Fruit fly (Drosophila melanogaster) whole organism, prepupa: Measurements from ENCODE around the gene CG17855.

Experiments
- CG10631 ChIP-seq: fragments of 200-800 bp; sonication (Bioruptor generic); optimal IDR thresholded peaks from 2 replicates; lab custom pipeline; 2016; ENCODE audit warnings: missing biosample characterization, missing genetic modification characterization
- CG11902 ChIP-seq: fragments of 200-800 bp; sonication (Bioruptor generic); optimal IDR thresholded peaks from 3 replicates; lab custom pipeline; 2016; ENCODE audit warnings: missing biosample characterization, missing genetic modification characterization
- CG32006 ChIP-seq: fragments of 200-800 bp; sonication (Bioruptor generic); optimal IDR thresholded peaks from 3 replicates; lab custom pipeline; 2017; ENCODE audit warnings: missing biosample characterization, mild to moderate bottlenecking, missing genetic modification characterization
- CG6163 ChIP-seq: fragments of 200-800 bp; sonication (Bioruptor generic); IDR thresholded peaks from 3 replicates; pipeline ENCODE4 v1.3.6; 2022; ENCODE audit warnings: missing biosample characterization, missing genetic modification characterization
- CG9139 ChIP-seq: fragments of 200-800 bp; sonication (Bioruptor generic); optimal IDR thresholded peaks from 3 replicates; lab custom pipeline; 2017; ENCODE audit warnings: missing biosample characterization, mild to moderate bottlenecking, missing genetic modification characterization
- Eip75B ChIP-seq: fragments of 200-800 bp; sonication (Bioruptor generic); optimal IDR thresholded peaks from 3 replicates; lab custom pipeline; 2016; ENCODE audit warnings: missing biosample characterization, missing genetic modification characterization
- OdsH ChIP-seq: fragments of 200-800 bp; sonication (Bioruptor generic); optimal IDR thresholded peaks from 3 replicates; lab custom pipeline; 2016; ENCODE audit warnings: missing biosample characterization, missing genetic modification characterization
- eg ChIP-seq: fragments of 200-800 bp; sonication (Bioruptor generic); IDR thresholded peaks from 3 replicates; pipeline ENCODE4 v1.3.6; 2022; ENCODE audit warnings: missing biosample characterization, missing genetic modification characterization
- fkh ChIP-seq: fragments of 200-800 bp; sonication (Bioruptor generic); optimal IDR thresholded peaks from 3 replicates; lab custom pipeline; 2017; ENCODE audit warnings: missing biosample characterization, mild to moderate bottlenecking, missing genetic modification characterization, moderate library complexity

DNA sequence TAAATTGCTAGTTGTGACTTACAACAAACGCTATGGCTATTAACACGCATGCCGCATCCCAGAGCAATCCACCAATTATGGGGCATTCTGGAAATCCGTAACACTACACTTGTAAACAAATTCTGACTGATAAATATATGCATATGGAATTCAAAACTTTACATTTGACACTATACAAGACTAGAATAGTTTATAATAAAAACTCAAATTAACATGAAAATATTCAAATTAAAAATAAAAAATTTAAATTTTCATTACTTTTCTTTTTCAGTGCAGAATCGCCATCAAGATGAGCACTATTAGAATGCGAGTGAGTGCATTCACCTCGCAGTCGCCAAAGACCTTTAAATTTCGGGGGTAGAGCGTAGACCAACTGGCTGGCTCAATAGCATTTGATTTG, 45.6 kb downstream of the CG17855 start:
- no peak for TF ChIP-seq OdsH (GFP tag; lab: Kevin White, UChicago)
- no peak for TF ChIP-seq CG11902 (GFP tag; lab: Kevin White, UChicago)
- TF ChIP-seq CG9139 (GFP tag; lab: Kevin White, UChicago), result no peak
- TF ChIP-seq CG32006 (GFP tag; lab: Kevin White, UChicago), result no peak
- TF ChIP-seq CG6163 (GFP tag; lab: Robert Waterston, UW), result no peak
- no peak for TF ChIP-seq fkh (GFP tag; lab: Kevin White, UChicago)
- no peak for TF ChIP-seq Eip75B (GFP tag; lab: Kevin White, UChicago)
- no peak for TF ChIP-seq eg (GFP tag; lab: Robert Waterston, UW)
- TF ChIP-seq CG10631 (GFP tag; lab: Kevin White, UChicago), result no peak
